Worm (Caenorhabditis elegans) whole organism, L3 larva: ENCODE results near the gene lipl-6.

Experiments used
- ZK546.5 ChIP-seq: sonication (generic microtip); optimal IDR thresholded peaks from 2 replicates; lab custom pipeline; 2017; ENCODE audit warnings: missing biosample characterization, missing genetic modification characterization
- ama-1 ChIP-seq: fragments of 150-350 bp; optimal IDR thresholded peaks from 2 replicates; lab custom pipeline; 2018
- egl-27 ChIP-seq: sonication (generic microtip); optimal IDR thresholded peaks from 4 replicates; lab custom pipeline; 2017; ENCODE audit warnings: missing biosample characterization, missing genetic modification reagents, missing genetic modification characterization
- fos-1 ChIP-seq: fragments of 150-350 bp; optimal IDR thresholded peaks from 2 replicates; lab custom pipeline; 2014; ENCODE audit warnings: missing biosample characterization, missing genetic modification characterization
- mml-1 ChIP-seq: fragments of 150-350 bp; sonication (generic microtip); optimal IDR thresholded peaks from 3 replicates; lab custom pipeline; 2014; ENCODE audit warnings: missing biosample characterization, missing genetic modification characterization
- nhr-11 ChIP-seq: fragments of 150-350 bp; optimal IDR thresholded peaks from 2 replicates; lab custom pipeline; 2014; ENCODE audit warnings: missing biosample characterization, missing genetic modification characterization
- nhr-237 ChIP-seq: fragments of 150-350 bp; optimal IDR thresholded peaks from 2 replicates; lab custom pipeline; 2014; ENCODE audit warnings: missing biosample characterization, missing genetic modification characterization
- sea-2 ChIP-seq: fragments of 150-350 bp; sonication (generic microtip); optimal IDR thresholded peaks from 4 replicates; lab custom pipeline; 2014; ENCODE audit warnings: missing biosample characterization, missing genetic modification reagents, missing genetic modification characterization
- snpc-4 ChIP-seq: fragments of 150-350 bp; optimal IDR thresholded peaks from 2 replicates; lab custom pipeline; 2014; ENCODE audit warnings: missing biosample characterization, missing genetic modification characterization
- unc-62 ChIP-seq: fragments of 150-350 bp; sonication (generic microtip); optimal IDR thresholded peaks from 4 replicates; lab custom pipeline; 2014; ENCODE audit warnings: missing biosample characterization, missing genetic modification reagents, missing genetic modification characterization
- ztf-11 ChIP-seq: fragments of 150-350 bp; optimal IDR thresholded peaks from 2 replicates; lab custom pipeline; 2014; ENCODE audit warnings: missing biosample characterization, missing genetic modification characterization

DNA sequence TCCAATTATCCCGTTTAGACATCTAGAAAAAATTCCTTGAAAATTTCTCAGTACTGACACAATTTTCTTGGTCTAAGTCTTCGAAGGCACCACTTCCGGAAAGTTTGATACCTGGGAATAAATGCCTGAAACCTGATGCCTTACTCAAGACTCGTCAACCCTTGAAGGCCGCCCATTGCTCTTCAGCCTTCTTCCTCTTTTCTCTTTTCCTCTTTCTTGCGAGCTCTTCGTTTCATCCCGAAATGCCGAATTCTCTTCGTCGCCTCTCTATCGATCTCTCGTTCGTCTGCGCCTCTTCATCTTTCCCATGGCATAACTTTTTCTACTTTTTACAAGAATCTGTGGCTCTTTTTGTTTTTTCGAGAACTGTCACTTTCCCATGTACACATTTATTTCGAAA, 40.4 kb downstream of the lipl-6 start:
- TF ChIP-seq egl-27 (no peak), snpc-4 (no peak), ama-1 (lab: Kevin White, UChicago) (no peak), nhr-11 (tag; lab: Kevin White, UChicago) (no peak), unc-62 (GFP tag; lab: Kevin White, UChicago) (no peak), ZK546.5 (tag; lab: Kevin White, UChicago) (no peak), sea-2 (no peak), nhr-237 (no peak), fos-1 (tag; lab: Kevin White, UChicago) (no peak), ztf-11 (no peak), mml-1 (tag; lab: Kevin White, UChicago) (no peak)
